Fruit fly (Drosophila melanogaster) whole organism, embryonic: ENCODE results near the gene CG18766.

Source experiments
- Aef1 ChIP-seq: fragments of 200-800 bp; sonication (Bioruptor generic); IDR thresholded peaks from 3 replicates; pipeline ENCODE4 v1.3.6; 2022; ENCODE audit warnings: missing biosample characterization, missing genetic modification characterization
- CG10565 ChIP-seq: fragments of 200-800 bp; sonication (Bioruptor generic); optimal IDR thresholded peaks from 3 replicates; lab custom pipeline; 2016; ENCODE audit warnings: missing biosample characterization, mild to moderate bottlenecking, missing genetic modification characterization
- CG11695 ChIP-seq: fragments of 200-800 bp; sonication (Bioruptor generic); IDR thresholded peaks from 3 replicates; pipeline ENCODE4 v1.3.6; 2022; ENCODE audit warnings: missing biosample characterization, missing genetic modification characterization
- CG11723 ChIP-seq: fragments of 200-800 bp; sonication (Bioruptor generic); optimal IDR thresholded peaks from 2 replicates; lab custom pipeline; 2017; ENCODE audit warnings: missing biosample characterization, mild to moderate bottlenecking, missing genetic modification characterization
- CG12104 ChIP-seq: fragments of 200-800 bp; sonication (Bioruptor generic); optimal IDR thresholded peaks from 3 replicates; lab custom pipeline; 2016; ENCODE audit warnings: missing biosample characterization, missing genetic modification characterization
- CG16863 ChIP-seq: fragments of 200-800 bp; sonication (Bioruptor generic); optimal IDR thresholded peaks from 3 replicates; lab custom pipeline; 2016; ENCODE audit warnings: missing biosample characterization, missing genetic modification characterization
- CG17359 ChIP-seq: fragments of 200-800 bp; sonication (Bioruptor generic); optimal IDR thresholded peaks from 3 replicates; lab custom pipeline; 2018; ENCODE audit warnings: missing biosample characterization, mild to moderate bottlenecking, missing genetic modification characterization, moderate library complexity
- CG17568 ChIP-seq: fragments of 200-800 bp; sonication (Bioruptor generic); optimal IDR thresholded peaks from 2 replicates; lab custom pipeline; 2018; ENCODE audit warnings: missing biosample characterization, mild to moderate bottlenecking, missing genetic modification characterization, moderate library complexity
- CG1832 ChIP-seq: fragments of 200-800 bp; sonication (Bioruptor generic); optimal IDR thresholded peaks from 2 replicates; lab custom pipeline; 2017; ENCODE audit warnings: missing biosample characterization, mild to moderate bottlenecking, missing genetic modification characterization, inconsistent platforms
- CG18476 ChIP-seq: fragments of 200-800 bp; sonication (Bioruptor generic); optimal IDR thresholded peaks from 2 replicates; lab custom pipeline; 2016; ENCODE audit warnings: missing biosample characterization, mild to moderate bottlenecking, missing genetic modification characterization
- CG18764 ChIP-seq: fragments of 200-800 bp; sonication (Bioruptor generic); optimal IDR thresholded peaks from 3 replicates; lab custom pipeline; 2016; ENCODE audit warnings: missing biosample characterization, missing genetic modification characterization
- CG30020 ChIP-seq: fragments of 200-800 bp; optimal IDR thresholded peaks from 2 replicates; lab custom pipeline; 2019; ENCODE audit warnings: missing biosample characterization, mild to moderate bottlenecking, missing genetic modification characterization, moderate library complexity
- CG30431 ChIP-seq: fragments of 200-800 bp; sonication (Bioruptor generic); optimal IDR thresholded peaks from 2 replicates; lab custom pipeline; 2017; ENCODE audit warnings: missing biosample characterization, missing genetic modification characterization
- CG31388 ChIP-seq: fragments of 200-800 bp; sonication (Bioruptor generic); optimal IDR thresholded peaks from 2 replicates; lab custom pipeline; 2016; ENCODE audit warnings: missing biosample characterization, missing genetic modification characterization
- CG31441 ChIP-seq: fragments of 200-800 bp; sonication (Bioruptor generic); IDR thresholded peaks from 2 replicates; pipeline ENCODE4 v1.3.6; 2022; ENCODE audit warnings: missing biosample characterization, missing genetic modification characterization
- CG3163 ChIP-seq: fragments of 200-800 bp; sonication (Bioruptor generic); optimal IDR thresholded peaks from 3 replicates; lab custom pipeline; 2016; ENCODE audit warnings: missing biosample characterization, missing genetic modification characterization
- CG4424 ChIP-seq: fragments of 200-800 bp; sonication (Bioruptor generic); optimal IDR thresholded peaks from 3 replicates; lab custom pipeline; 2016; ENCODE audit warnings: missing biosample characterization, missing genetic modification characterization
- CG4820 ChIP-seq: fragments of 200-800 bp; sonication (Bioruptor generic); optimal IDR thresholded peaks from 3 replicates; lab custom pipeline; 2016; ENCODE audit warnings: missing biosample characterization, missing genetic modification characterization
- CG6175 ChIP-seq: fragments of 200-800 bp; sonication (Bioruptor generic); IDR thresholded peaks from 3 replicates; pipeline ENCODE4 v1.3.6; 2022; ENCODE audit warnings: missing biosample characterization, missing genetic modification characterization
- CG6254 ChIP-seq: fragments of 200-800 bp; sonication (Bioruptor generic); optimal IDR thresholded peaks from 3 replicates; lab custom pipeline; 2017; ENCODE audit warnings: mild to moderate bottlenecking, missing biosample characterization, missing genetic modification reagents, missing genetic modification characterization
- CG7357 ChIP-seq: fragments of 200-800 bp; sonication (Bioruptor generic); IDR thresholded peaks from 3 replicates; pipeline ENCODE4 v1.3.6; 2022; ENCODE audit warnings: missing biosample characterization, missing genetic modification characterization
- CG7556 ChIP-seq: fragments of 200-800 bp; sonication (Bioruptor generic); optimal IDR thresholded peaks from 2 replicates; lab custom pipeline; 2017; ENCODE audit warnings: missing biosample characterization, mild to moderate bottlenecking, missing genetic modification characterization
- CG9437 ChIP-seq: fragments of 200-800 bp; sonication (Bioruptor generic); optimal IDR thresholded peaks from 2 replicates; lab custom pipeline; 2018; ENCODE audit warnings: missing biosample characterization, mild to moderate bottlenecking, missing genetic modification characterization
- Dip3 ChIP-seq: fragments of 200-800 bp; sonication (Bioruptor generic); optimal IDR thresholded peaks from 3 replicates; lab custom pipeline; 2016; ENCODE audit warnings: missing biosample characterization, missing genetic modification characterization
- Dref ChIP-seq: fragments of 200-800 bp; sonication (Bioruptor generic); IDR thresholded peaks from 2 replicates; pipeline ENCODE4 v1.3.6; 2022; ENCODE audit warnings: missing biosample characterization, missing genetic modification characterization
- Gsc ChIP-seq: fragments of 200-800 bp; sonication (Bioruptor generic); IDR thresholded peaks from 2 replicates; pipeline ENCODE4 v1.3.6; 2022; ENCODE audit warnings: missing biosample characterization, missing genetic modification characterization
- HLHmδ ChIP-seq: fragments of 200-800 bp; sonication (Bioruptor generic); optimal IDR thresholded peaks from 2 replicates; lab custom pipeline; 2018; ENCODE audit warnings: missing biosample characterization, mild to moderate bottlenecking, missing genetic modification characterization, moderate library complexity
- HmgZ ChIP-seq: fragments of 200-800 bp; sonication (Bioruptor generic); optimal IDR thresholded peaks from 2 replicates; lab custom pipeline; 2018; ENCODE audit warnings: missing biosample characterization, mild to moderate bottlenecking, missing genetic modification characterization
- Lpt ChIP-seq: fragments of >200 bp; optimal IDR thresholded peaks from 2 replicates; lab custom pipeline; 2018; ENCODE audit warnings: missing biosample characterization, missing genetic modification characterization
- NC2α ChIP-seq: fragments of 200-800 bp; sonication (Bioruptor generic); optimal IDR thresholded peaks from 2 replicates; lab custom pipeline; 2016; ENCODE audit warnings: missing biosample characterization, missing genetic modification characterization
- Neu2 ChIP-seq: fragments of 200-800 bp; sonication (Bioruptor generic); optimal IDR thresholded peaks from 3 replicates; lab custom pipeline; 2016; ENCODE audit warnings: missing biosample characterization, missing genetic modification characterization, borderline replicate concordance
- Usf ChIP-seq: fragments of 200-800 bp; sonication (Bioruptor generic); optimal IDR thresholded peaks from 2 replicates; lab custom pipeline; 2017; ENCODE audit warnings: missing genotype, missing biosample characterization, missing genetic modification characterization
- az2 ChIP-seq: fragments of 200-800 bp; sonication (Bioruptor generic); optimal IDR thresholded peaks from 3 replicates; lab custom pipeline; 2016; ENCODE audit warnings: missing biosample characterization, missing genetic modification characterization
- caup ChIP-seq: fragments of 200-800 bp; sonication (Bioruptor generic); optimal IDR thresholded peaks from 3 replicates; lab custom pipeline; 2017; ENCODE audit warnings: missing biosample characterization, mild to moderate bottlenecking, missing genetic modification characterization, moderate library complexity; ENCODE audit not compliant: severe bottlenecking
- disco-r ChIP-seq: fragments of 200-800 bp; sonication (Bioruptor generic); optimal IDR thresholded peaks from 2 replicates; lab custom pipeline; 2016; ENCODE audit warnings: missing biosample characterization, missing genetic modification characterization
- fd3F ChIP-seq: fragments of 200-800 bp; sonication (Bioruptor generic); optimal IDR thresholded peaks from 2 replicates; lab custom pipeline; 2018; ENCODE audit warnings: missing biosample characterization, mild to moderate bottlenecking, missing genetic modification characterization, moderate library complexity
- fd96Cb ChIP-seq: fragments of 200-800 bp; sonication (Bioruptor generic); optimal IDR thresholded peaks from 2 replicates; lab custom pipeline; 2018; ENCODE audit warnings: missing biosample characterization, mild to moderate bottlenecking, missing genetic modification characterization, moderate library complexity
- ftz-f1 ChIP-seq: fragments of 200-800 bp; sonication (Bioruptor generic); optimal IDR thresholded peaks from 2 replicates; lab custom pipeline; 2016; ENCODE audit warnings: missing biosample characterization, missing genetic modification characterization
- hbn ChIP-seq: fragments of 200-800 bp; sonication (Bioruptor generic); IDR thresholded peaks from 2 replicates; pipeline ENCODE4 v1.3.6; 2022; ENCODE audit warnings: missing biosample characterization, missing genetic modification characterization; ENCODE audit not compliant: partially characterized antibody
- hkb ChIP-seq, 2 experiments: fragments of 200-800 bp in 1 of 2; fragments of >200 bp in 1 of 2; sonication (Bioruptor generic) in 1 of 2; IDR thresholded peaks in 1 of 2; optimal IDR thresholded peaks in 1 of 2; 2 replicates each; pipeline versions ENCODE4 v1.3.6 to Lab custom; 2017 to 2022; ENCODE audit warnings: missing biosample characterization in 1 of 2, missing genetic modification characterization in 1 of 2
- jigr1 ChIP-seq: fragments of 200-800 bp; sonication (Bioruptor generic); IDR thresholded peaks from 3 replicates; pipeline ENCODE4 v1.3.6; 2022; ENCODE audit warnings: missing biosample characterization, missing genetic modification characterization
- kni ChIP-seq: fragments of 200-800 bp; sonication (Bioruptor generic); optimal IDR thresholded peaks from 3 replicates; lab custom pipeline; 2017; ENCODE audit warnings: mild to moderate bottlenecking, missing biosample characterization, missing genetic modification reagents, missing genetic modification characterization
- lilli ChIP-seq: fragments of 200-800 bp; sonication (Bioruptor generic); optimal IDR thresholded peaks from 3 replicates; lab custom pipeline; 2016; ENCODE audit warnings: missing biosample characterization, missing genetic modification characterization
- peb ChIP-seq: fragments of 200-800 bp; sonication (Bioruptor generic); IDR thresholded peaks from 2 replicates; pipeline ENCODE4 v1.3.6; 2022; ENCODE audit warnings: missing biosample characterization, missing genetic modification characterization
- pho ChIP-seq: fragments of 200-800 bp; sonication (Bioruptor generic); optimal IDR thresholded peaks from 2 replicates; lab custom pipeline; 2016; ENCODE audit warnings: missing biosample characterization, missing genetic modification characterization
- sna ChIP-seq: fragments of 200-800 bp; sonication (Bioruptor generic); IDR thresholded peaks from 2 replicates; pipeline ENCODE4 v1.3.6; 2022; ENCODE audit warnings: missing biosample characterization, missing genetic modification characterization; ENCODE audit not compliant: partially characterized antibody
- tin ChIP-seq: fragments of 200-800 bp; sonication (Bioruptor generic); optimal IDR thresholded peaks from 3 replicates; lab custom pipeline; 2016; ENCODE audit warnings: missing biosample characterization, missing genetic modification characterization
- trh ChIP-seq: fragments of 200-800 bp; sonication (Bioruptor generic); optimal IDR thresholded peaks from 2 replicates; lab custom pipeline; 2016; ENCODE audit warnings: missing biosample characterization, missing genetic modification characterization
- z ChIP-seq: fragments of 200-800 bp; sonication (Bioruptor generic); IDR thresholded peaks from 3 replicates; pipeline ENCODE4 v1.3.6; 2022; ENCODE audit warnings: missing biosample characterization, missing genetic modification characterization

The CG18766 gene

dm6 chr3R:27281022-27281810, 36.2 kb upstream of the CG18766 start (continued):
- TF ChIP-seq CG1832 (GFP tag; lab: Kevin White, UChicago) (peak; percentile 35), peb (GFP tag; lab: Robert Waterston, UW) (peak; percentile 95), jigr1 (peak; percentile 94), CG3163 (GFP tag; lab: Kevin White, UChicago) (peak; percentile 83), CG6254 (GFP tag; lab: Kevin White, UChicago) (peak; percentile 91), lilli (GFP tag; lab: Kevin White, UChicago) (peak; percentile 98), fd3F (GFP tag; lab: Kevin White, UChicago) (peak; percentile 95), Dref (GFP tag; lab: Robert Waterston, UW) (0 out of 2 replicates have a peak, but pooled peaks have one; percentile 32), CG9437 (GFP tag; lab: Kevin White, UChicago) (peak; percentile 88), disco-r (peak; percentile 89), CG30431 (GFP tag; lab: Kevin White, UChicago) (peak; percentile 97), Gsc (GFP tag; lab: Robert Waterston, UW) (peak; percentile 84), pho (GFP tag; lab: Kevin White, UChicago) (peak; percentile 94), Neu2 (GFP tag; lab: Kevin White, UChicago) (peak; percentile 58), CG6175 (peak; percentile 93), az2 (GFP tag; lab: Kevin White, UChicago) (peak; percentile 94), CG31441 (peak; percentile 82), CG18476 (GFP tag; lab: Kevin White, UChicago) (peak; percentile 83), trh (GFP tag; lab: Kevin White, UChicago) (peak; percentile 81), tin (GFP tag; lab: Kevin White, UChicago) (peak; percentile 94), CG10565 (GFP tag; lab: Kevin White, UChicago) (peak; percentile 59), CG16863 (GFP tag; lab: Kevin White, UChicago) (peak; percentile 94), CG4424 (GFP tag; lab: Kevin White, UChicago) (peak; percentile 94), CG11723 (peak; percentile 92), Usf (GFP tag; lab: Kevin White, UChicago) (peak; percentile 92), CG12104 (GFP tag; lab: Kevin White, UChicago) (peak; percentile 82), CG7357 (GFP tag; lab: Robert Waterston, UW) (peak; percentile 90), caup (GFP tag; lab: Kevin White, UChicago) (peak; percentile 97), ftz-f1 (GFP tag; lab: Kevin White, UChicago) (peak; percentile 43), CG30020 (tag; lab: Kevin White, UChicago) (peak; percentile 48), HmgZ (peak; percentile 98), hkb (optimal IDR thresholded peaks at IDR 0.05; lab: Kevin White, UChicago) (no peak), hkb (GFP tag; IDR thresholded peaks at IDR 0.05; lab: Robert Waterston, UW) (peak; percentile 98), CG17568 (GFP tag; lab: Kevin White, UChicago) (peak; percentile 90), CG7556 (GFP tag; lab: Kevin White, UChicago) (peak; percentile 95), CG11695 (GFP tag; lab: Robert Waterston, UW) (peak; percentile 97), CG17359 (tag; lab: Kevin White, UChicago) (peak; percentile 96), fd96Cb (tag; lab: Kevin White, UChicago) (peak; percentile 95), Dip3 (GFP tag; lab: Kevin White, UChicago) (peak; percentile 94), Aef1 (GFP tag; lab: Robert Waterston, UW) (peak; percentile 96), hbn (GFP tag; lab: Robert Waterston, UW) (no peak), HLHmδ (GFP tag; lab: Kevin White, UChicago) (peak; percentile 8), Lpt (no peak), NC2α (GFP tag; lab: Kevin White, UChicago) (peak; percentile 82), sna (GFP tag; lab: Robert Waterston, UW) (no peak), CG4820 (peak; percentile 90), z (GFP tag; lab: Robert Waterston, UW) (peak; percentile 71; the same call in 2 of the 3 replicates), CG18764 (GFP tag; lab: Kevin White, UChicago) (peak; percentile 91), CG31388 (peak; percentile 80), kni (GFP tag; lab: Kevin White, UChicago) (peak; percentile 92)
